Fruit fly (Drosophila melanogaster) whole organism, embryonic: ENCODE measurements around the gene CAH16.
A peak's percentile ranks its signal among the peaks of the same experiment; 100 is the strongest.

Experiments used
- Ada2b ChIP-seq: fragments of 200-800 bp; sonication (Bioruptor generic); IDR thresholded peaks from 2 replicates; pipeline ENCODE4 v1.3.6; 2022; ENCODE audit warnings: missing biosample characterization, missing genetic modification characterization
- BtbVII ChIP-seq: fragments of 200-800 bp; sonication (Bioruptor generic); optimal IDR thresholded peaks from 3 replicates; lab custom pipeline; 2017; ENCODE audit warnings: missing biosample characterization, mild to moderate bottlenecking, missing genetic modification characterization
- CG12219 ChIP-seq: fragments of 200-800 bp; sonication (Bioruptor generic); optimal IDR thresholded peaks from 3 replicates; lab custom pipeline; 2018; ENCODE audit warnings: missing biosample characterization, mild to moderate bottlenecking, missing genetic modification characterization
- CG12391 ChIP-seq: fragments of 200-800 bp; sonication (Bioruptor generic); optimal IDR thresholded peaks from 3 replicates; lab custom pipeline; 2018; ENCODE audit warnings: missing biosample characterization, mild to moderate bottlenecking, missing genetic modification characterization, moderate library complexity
- CG13775 ChIP-seq: fragments of 200-800 bp; sonication (Bioruptor generic); optimal IDR thresholded peaks from 3 replicates; lab custom pipeline; 2017; ENCODE audit warnings: missing biosample characterization, mild to moderate bottlenecking, missing genetic modification characterization
- CG15601 ChIP-seq: fragments of 200-800 bp; sonication (Bioruptor generic); optimal IDR thresholded peaks from 3 replicates; lab custom pipeline; 2019; ENCODE audit warnings: missing biosample characterization, mild to moderate bottlenecking, missing genetic modification characterization, moderate library complexity
- CG33557 ChIP-seq: fragments of 200-800 bp; sonication (Bioruptor generic); optimal IDR thresholded peaks from 2 replicates; lab custom pipeline; 2019; ENCODE audit warnings: missing biosample characterization, mild to moderate bottlenecking, missing genetic modification characterization, moderate library complexity
- CG4328 ChIP-seq: fragments of 200-800 bp; sonication (Bioruptor generic); optimal IDR thresholded peaks from 3 replicates; lab custom pipeline; 2017; ENCODE audit warnings: missing biosample characterization, missing genetic modification reagents, missing genetic modification characterization
- CG4404 ChIP-seq: fragments of 200-800 bp; sonication (Bioruptor generic); IDR thresholded peaks from 2 replicates; pipeline ENCODE4 v1.3.6; 2022; ENCODE audit warnings: missing biosample characterization, missing genetic modification characterization
- CG5953 ChIP-seq: fragments of 200-800 bp; sonication (Bioruptor generic); IDR thresholded peaks from 2 replicates; pipeline ENCODE4 v1.3.6; 2022; ENCODE audit warnings: missing biosample characterization, missing genetic modification characterization
- CG7556 ChIP-seq: fragments of 200-800 bp; sonication (Bioruptor generic); optimal IDR thresholded peaks from 2 replicates; lab custom pipeline; 2017; ENCODE audit warnings: missing biosample characterization, mild to moderate bottlenecking, missing genetic modification characterization
- CG7786 ChIP-seq: fragments of 200-800 bp; sonication (Bioruptor generic); optimal IDR thresholded peaks from 2 replicates; lab custom pipeline; 2016; ENCODE audit warnings: missing biosample characterization, missing genetic modification characterization
- CG8089 ChIP-seq: fragments of 200-800 bp; sonication (Bioruptor generic); optimal IDR thresholded peaks from 3 replicates; lab custom pipeline; 2016; ENCODE audit warnings: missing biosample characterization, missing genetic modification characterization
- CG8359 ChIP-seq: fragments of 200-800 bp; sonication (Bioruptor generic); optimal IDR thresholded peaks from 2 replicates; lab custom pipeline; 2017; ENCODE audit warnings: missing biosample characterization, mild to moderate bottlenecking, missing genetic modification characterization, borderline replicate concordance
- CG8388 ChIP-seq: fragments of 200-800 bp; sonication (Bioruptor generic); optimal IDR thresholded peaks from 2 replicates; lab custom pipeline; 2019; ENCODE audit warnings: missing biosample characterization, mild to moderate bottlenecking, missing genetic modification characterization, moderate library complexity
- CG8944 ChIP-seq: fragments of 200-800 bp; sonication (Bioruptor generic); optimal IDR thresholded peaks from 3 replicates; lab custom pipeline; 2016; ENCODE audit warnings: missing biosample characterization, missing genetic modification characterization
- Deaf1 ChIP-seq: fragments of 200-800 bp; optimal IDR thresholded peaks from 3 replicates; lab custom pipeline; 2019; ENCODE audit warnings: missing biosample characterization, mild to moderate bottlenecking, missing genetic modification characterization, moderate library complexity
- Drgx ChIP-seq: fragments of 200-800 bp; sonication (Bioruptor generic); IDR thresholded peaks from 2 replicates; pipeline ENCODE4 v1.3.6; 2022; ENCODE audit warnings: missing biosample characterization, missing genetic modification characterization
- Ets65A ChIP-seq: fragments of 200-800 bp; sonication (Bioruptor generic); peaks from one replicate; lab custom pipeline; 2016; ENCODE audit warnings: missing biosample characterization, missing genetic modification characterization
- Kr ChIP-seq: fragments of 200-800 bp; sonication (Bioruptor generic); optimal IDR thresholded peaks from 2 replicates; lab custom pipeline; 2017; ENCODE audit warnings: missing biosample characterization, mild to moderate bottlenecking, missing genetic modification characterization
- Lhr ChIP-seq: fragments of 200-800 bp; sonication (Bioruptor generic); optimal IDR thresholded peaks from 3 replicates; lab custom pipeline; 2017; ENCODE audit warnings: mild to moderate bottlenecking, missing biosample characterization, missing genetic modification reagents, missing genetic modification characterization
- NC2β ChIP-seq: fragments of 200-800 bp; sonication (Bioruptor generic); optimal IDR thresholded peaks from 2 replicates; lab custom pipeline; 2016; ENCODE audit warnings: missing biosample characterization, missing genetic modification characterization
- Optix ChIP-seq: fragments of 200-800 bp; sonication (Bioruptor generic); IDR thresholded peaks from 3 replicates; pipeline ENCODE4 v1.3.6; 2022; ENCODE audit warnings: missing biosample characterization, missing genetic modification characterization
- Sox102F ChIP-seq: fragments of 200-800 bp; sonication (Bioruptor generic); optimal IDR thresholded peaks from 2 replicates; lab custom pipeline; 2018; ENCODE audit warnings: missing biosample characterization, mild to moderate bottlenecking, missing genetic modification characterization, moderate library complexity
- Sry-δ ChIP-seq: fragments of 200-800 bp; sonication (Bioruptor generic); optimal IDR thresholded peaks from 2 replicates; lab custom pipeline; 2016; ENCODE audit warnings: missing biosample characterization, missing genetic modification characterization
- Vsx1 ChIP-seq: fragments of 200-800 bp; sonication (Bioruptor generic); optimal IDR thresholded peaks from 2 replicates; lab custom pipeline; 2017; ENCODE audit warnings: missing biosample characterization, mild to moderate bottlenecking, missing genetic modification characterization, missing genetic modification reagents
- br ChIP-seq: fragments of >200 bp; optimal IDR thresholded peaks from 2 replicates; lab custom pipeline; 2017
- bsh ChIP-seq, 2 experiments: fragments of 200-800 bp; sonication (Bioruptor generic); optimal IDR thresholded peaks; 2 replicates each; lab custom pipeline; 2017 to 2018; ENCODE audit warnings: mild to moderate bottlenecking in 2 of 2, missing biosample characterization in 2 of 2, missing genetic modification characterization in 2 of 2, moderate library complexity in 1 of 2
- cas ChIP-seq: fragments of 200-800 bp; sonication (Bioruptor generic); IDR thresholded peaks from 2 replicates; pipeline ENCODE4 v1.3.6; 2022; ENCODE audit warnings: missing biosample characterization, missing genetic modification characterization
- caup ChIP-seq: fragments of 200-800 bp; sonication (Bioruptor generic); optimal IDR thresholded peaks from 3 replicates; lab custom pipeline; 2017; ENCODE audit warnings: missing biosample characterization, mild to moderate bottlenecking, missing genetic modification characterization, moderate library complexity; ENCODE audit not compliant: severe bottlenecking
- chinmo ChIP-seq: fragments of 200-800 bp; sonication (Bioruptor generic); IDR thresholded peaks from 4 replicates; pipeline ENCODE4 v1.3.6; 2022; ENCODE audit warnings: missing biosample characterization, missing genetic modification characterization; ENCODE audit not compliant: partially characterized antibody
- kah ChIP-seq: fragments of 200-800 bp; sonication (Bioruptor generic); optimal IDR thresholded peaks from 2 replicates; lab custom pipeline; 2018; ENCODE audit warnings: missing biosample characterization, mild to moderate bottlenecking, missing genetic modification characterization
- ken ChIP-seq: fragments of 200-800 bp; sonication (Bioruptor generic); IDR thresholded peaks from 3 replicates; pipeline ENCODE4 v1.3.6; 2022; ENCODE audit warnings: missing biosample characterization, missing genetic modification characterization
- lilli ChIP-seq: fragments of 200-800 bp; sonication (Bioruptor generic); optimal IDR thresholded peaks from 3 replicates; lab custom pipeline; 2016; ENCODE audit warnings: missing biosample characterization, missing genetic modification characterization
- mam ChIP-seq: fragments of 200-800 bp; sonication (Bioruptor generic); optimal IDR thresholded peaks from 3 replicates; lab custom pipeline; 2016; ENCODE audit warnings: missing biosample characterization, missing genetic modification characterization
- mirr ChIP-seq: fragments of 200-800 bp; sonication (Bioruptor generic); optimal IDR thresholded peaks from 3 replicates; lab custom pipeline; 2018; ENCODE audit warnings: missing biosample characterization, mild to moderate bottlenecking, missing genetic modification characterization
- mld ChIP-seq: fragments of 200-800 bp; sonication (Bioruptor generic); IDR thresholded peaks from 3 replicates; pipeline ENCODE4 v1.3.6; 2022; ENCODE audit warnings: missing biosample characterization, missing genetic modification characterization; ENCODE audit not compliant: partially characterized antibody
- otp ChIP-seq: fragments of 200-800 bp; sonication (Bioruptor generic); IDR thresholded peaks from 3 replicates; pipeline ENCODE4, ENCODE4 v1.3.6; 2022; ENCODE audit warnings: missing biosample characterization, missing genetic modification characterization
- peb ChIP-seq: fragments of 200-800 bp; sonication (Bioruptor generic); IDR thresholded peaks from 2 replicates; pipeline ENCODE4 v1.3.6; 2022; ENCODE audit warnings: missing biosample characterization, missing genetic modification characterization
- prd ChIP-seq, 3 experiments: fragments of >200 bp in 2 of 3; fragments of 200-800 bp in 1 of 3; sonication (Bioruptor generic) in 1 of 3; optimal IDR thresholded peaks in 2 of 3; IDR thresholded peaks in 1 of 3; 2 replicates in 2 of 3; 3 replicates in 1 of 3; pipeline versions ENCODE4 v1.3.6 to Lab custom; 2017 to 2022; ENCODE audit warnings: missing biosample characterization in 1 of 3, missing genetic modification characterization in 1 of 3
- pros ChIP-seq: fragments of 200-800 bp; sonication (Bioruptor generic); optimal IDR thresholded peaks from 3 replicates; lab custom pipeline; 2019; ENCODE audit warnings: missing biosample characterization, mild to moderate bottlenecking, missing genetic modification characterization, moderate library complexity
- psq ChIP-seq: fragments of 200-800 bp; sonication (Bioruptor generic); optimal IDR thresholded peaks from 2 replicates; lab custom pipeline; 2017; ENCODE audit warnings: missing biosample characterization, missing genetic modification characterization
- sens ChIP-seq: fragments of 200-800 bp; sonication (Bioruptor generic); peaks from one replicate; lab custom pipeline; 2016; ENCODE audit warnings: missing biosample characterization, missing genetic modification characterization
- sob ChIP-seq: fragments of 200-800 bp; sonication (Bioruptor generic); IDR thresholded peaks from 2 replicates; pipeline ENCODE4 v1.3.6; 2022; ENCODE audit warnings: missing biosample characterization, missing genetic modification characterization
- tap ChIP-seq: fragments of 200-800 bp; optimal IDR thresholded peaks from 3 replicates; lab custom pipeline; 2019; ENCODE audit warnings: missing biosample characterization, mild to moderate bottlenecking, missing genetic modification characterization, moderate library complexity
- ttk ChIP-seq: fragments of 200-800 bp; sonication (Bioruptor generic); IDR thresholded peaks from 2 replicates; pipeline ENCODE4 v2.1.2; 2022; ENCODE audit warnings: missing biosample characterization, missing genetic modification characterization
- twi ChIP-seq: fragments of 200-800 bp; optimal IDR thresholded peaks from 2 replicates; lab custom pipeline; 2019; ENCODE audit warnings: missing biosample characterization, mild to moderate bottlenecking, missing genetic modification characterization, moderate library complexity

The CAH16 gene

dm6 chr3R:31285791-31286190 is 25.7 kb downstream of the CAH16 start:
- TF ChIP-seq tap (tag; lab: Kevin White, UChicago) (no peak), CG8944 (GFP tag; lab: Kevin White, UChicago) (no peak), Ada2b (GFP tag; lab: Robert Waterston, UW) (no peak)

- TF ChIP-seq caup (GFP tag; lab: Kevin White, UChicago), result peak; percentile 50
- no peak for TF ChIP-seq CG12391 (tag; lab: Kevin White, UChicago)
- TF ChIP-seq pros (GFP tag; lab: Kevin White, UChicago), result no peak
- no peak for TF ChIP-seq ken
- no peak for TF ChIP-seq chinmo (GFP tag; lab: Robert Waterston, UW)
- TF ChIP-seq mld (GFP tag; lab: Robert Waterston, UW), result no peak
- TF ChIP-seq peb, result no peak
- no peak for TF ChIP-seq Lhr (GFP tag; lab: Kevin White, UChicago)
- peak; percentile 75 for TF ChIP-seq Ets65A (GFP tag; lab: Kevin White, UChicago)
- peak; percentile 36; the same call in 1 of the 2 replicates for TF ChIP-seq Drgx (GFP tag; lab: Robert Waterston, UW)
- TF ChIP-seq otp (GFP tag; lab: Robert Waterston, UW), result no peak
- no peak for TF ChIP-seq CG13775 (GFP tag; lab: Kevin White, UChicago)
- TF ChIP-seq CG15601 (tag; lab: Kevin White, UChicago), result peak; percentile 63
- no peak for TF ChIP-seq CG7786 (GFP tag; lab: Kevin White, UChicago)
- peak; percentile 13 for TF ChIP-seq mirr (GFP tag; lab: Kevin White, UChicago)
- TF ChIP-seq br, result no peak
- no peak for TF ChIP-seq sob (GFP tag; lab: Robert Waterston, UW)
- no peak for TF ChIP-seq BtbVII
- no peak for TF ChIP-seq CG8388 (GFP tag; lab: Kevin White, UChicago)
- TF ChIP-seq NC2β (GFP tag; lab: Kevin White, UChicago), result no peak
- TF ChIP-seq CG4404, result no peak
- TF ChIP-seq CG7556 (GFP tag; lab: Kevin White, UChicago), result no peak
- no peak for TF ChIP-seq psq (GFP tag; lab: Kevin White, UChicago)
- TF ChIP-seq Sry-δ (GFP tag; lab: Kevin White, UChicago), result no peak
Measured at dm6 chr3R:31287522-31287921, 27.5 kb downstream of the CAH16 start.

DNA sequence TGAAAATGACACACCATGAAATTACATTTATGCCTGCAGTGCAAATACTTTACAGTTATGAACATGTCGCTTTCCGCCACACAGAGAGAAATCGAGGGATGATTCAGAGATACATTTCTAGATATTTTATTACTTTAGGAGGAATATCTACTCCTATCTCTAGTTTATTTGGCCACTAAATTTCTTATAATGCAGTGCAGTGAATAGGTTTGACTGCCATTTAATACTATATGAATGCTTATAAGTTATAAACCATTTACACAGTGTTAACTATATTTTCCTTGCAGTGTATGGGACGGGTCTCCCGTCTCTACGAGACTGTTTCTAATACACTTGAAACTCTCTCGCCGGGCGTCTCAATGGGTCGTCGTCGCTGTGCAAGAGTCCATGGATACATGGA is 30.1 kb downstream of the CAH16 start:
- TF ChIP-seq Drgx (GFP tag; lab: Robert Waterston, UW), result peak; percentile 30; the same call in 1 of the 2 replicates
- TF ChIP-seq Kr (GFP tag; lab: Kevin White, UChicago), result no peak
- TF ChIP-seq cas (GFP tag; lab: Robert Waterston, UW), result no peak
- TF ChIP-seq, all 482 proteins: peak for 1

DNA sequence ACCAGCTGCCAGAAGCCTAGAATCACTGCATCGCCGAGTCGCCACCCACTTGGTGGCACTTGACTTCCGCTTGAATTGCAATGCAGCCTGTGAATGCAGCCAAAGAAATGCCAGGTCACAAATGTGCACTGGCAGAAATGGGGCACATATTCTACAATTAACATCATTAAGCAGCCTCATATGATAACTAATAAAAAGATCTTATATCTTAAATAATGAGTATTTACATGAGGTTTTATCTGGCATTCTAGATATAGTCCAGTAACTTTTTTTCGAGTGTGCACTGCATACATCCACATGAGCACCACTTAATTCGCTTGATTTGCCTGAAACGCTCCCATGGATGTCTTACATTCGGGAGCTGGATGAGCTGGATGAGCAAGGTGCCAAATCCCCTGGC is 35.6 kb downstream of the CAH16 start:
- TF ChIP-seq CG8359 (GFP tag; lab: Kevin White, UChicago), result no peak
- no peak for TF ChIP-seq mam
- TF ChIP-seq CG12219 (GFP tag; lab: Kevin White, UChicago), result no peak
- TF ChIP-seq Vsx1 (GFP tag; lab: Kevin White, UChicago), result no peak
- no peak for TF ChIP-seq lilli
- TF ChIP-seq bsh (GFP tag; optimal IDR thresholded peaks at IDR 0.05; lab: Kevin White, UChicago), result peak; percentile 20 to 37
- no peak for TF ChIP-seq kah
- TF ChIP-seq sens (GFP tag; lab: Kevin White, UChicago), result peak; percentile 28
- peak; percentile 30; the same call in 1 of the 2 replicates for TF ChIP-seq CG5953 (GFP tag; lab: Robert Waterston, UW)
- TF ChIP-seq twi, result no peak
- no peak for TF ChIP-seq CG8089 (GFP tag; lab: Kevin White, UChicago)
- no peak for TF ChIP-seq CG4328 (GFP tag; lab: Kevin White, UChicago)
- TF ChIP-seq ttk (GFP tag; lab: Robert Waterston, UW), result no peak
- TF ChIP-seq Deaf1 (tag; lab: Kevin White, UChicago), result no peak
- TF ChIP-seq prd (optimal IDR thresholded peaks at IDR 0.05; lab: Kevin White, UChicago), result no peak
- TF ChIP-seq prd (GFP tag; IDR thresholded peaks at IDR 0.05; lab: Robert Waterston, UW), result peak; percentile 21; the same call in 1 of the 3 replicates
- no peak for TF ChIP-seq Optix (GFP tag; lab: Robert Waterston, UW)
- no peak for TF ChIP-seq CG33557 (GFP tag; lab: Kevin White, UChicago)
- peak; percentile 21 for TF ChIP-seq Sox102F (GFP tag; lab: Kevin White, UChicago)
